Fruit fly (Drosophila melanogaster): Measurements from ENCODE around the gene CG42747.
A peak's percentile ranks its signal among the peaks of the same experiment; 100 is the strongest.

Gene CG42747

DNA sequence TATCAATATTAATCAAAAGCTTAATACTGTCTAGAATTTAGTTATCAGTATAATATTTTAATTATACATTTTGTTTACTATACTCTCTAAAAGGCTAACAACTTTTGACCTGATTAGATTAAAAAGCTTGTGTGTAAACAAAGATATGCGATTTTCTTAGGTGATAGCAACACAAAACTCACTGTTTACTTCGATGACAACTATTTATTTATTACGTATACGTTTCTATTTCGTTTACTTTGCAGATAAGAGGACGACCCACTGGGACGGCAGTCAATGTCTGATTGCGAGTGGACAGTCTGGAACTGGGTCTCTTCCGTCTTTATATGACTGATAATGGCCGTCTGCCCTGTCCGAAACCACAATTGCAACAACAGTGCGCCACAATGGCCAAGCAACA lies 122.4 kb downstream of the CG42747 start:
- peak; percentile 42 for TF ChIP-seq CG17801 (GFP tag; optimal IDR thresholded peaks at IDR 0.05; ENCODE audit: partially characterized antibody)

DNA sequence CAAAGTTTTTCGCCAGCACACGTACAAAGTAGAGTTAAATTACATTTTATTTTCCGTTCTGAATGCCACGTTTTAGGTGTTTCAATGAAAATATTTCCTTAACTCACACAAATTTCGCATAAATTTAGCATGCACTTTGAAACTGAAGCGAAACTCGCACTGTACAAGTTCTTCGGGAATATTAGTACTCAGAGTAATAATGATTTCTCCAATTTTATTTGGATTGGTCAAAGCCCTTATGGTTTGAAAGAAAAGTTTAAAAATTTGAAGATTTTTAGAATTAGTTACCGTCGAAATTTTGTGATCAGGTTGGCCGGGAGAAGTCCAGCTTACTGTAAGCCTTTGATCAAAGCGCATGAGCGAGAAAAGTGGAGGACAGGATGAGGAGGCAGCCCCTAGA lies 130.0 kb downstream of the CG42747 start, which contains the start of gene betaTub65B:
TSS of gene betaTub65B (plus strand) at position 301 of the 400 bp plus-strand sequence.
- TF ChIP-seq CG17801 (GFP tag; optimal IDR thresholded peaks at IDR 0.05; ENCODE audit: partially characterized antibody): no peak

Data from ovary, adult (tissue).